Worm (Caenorhabditis elegans): ENCODE data around the gene spp-9.

Gene spp-9

DNA sequence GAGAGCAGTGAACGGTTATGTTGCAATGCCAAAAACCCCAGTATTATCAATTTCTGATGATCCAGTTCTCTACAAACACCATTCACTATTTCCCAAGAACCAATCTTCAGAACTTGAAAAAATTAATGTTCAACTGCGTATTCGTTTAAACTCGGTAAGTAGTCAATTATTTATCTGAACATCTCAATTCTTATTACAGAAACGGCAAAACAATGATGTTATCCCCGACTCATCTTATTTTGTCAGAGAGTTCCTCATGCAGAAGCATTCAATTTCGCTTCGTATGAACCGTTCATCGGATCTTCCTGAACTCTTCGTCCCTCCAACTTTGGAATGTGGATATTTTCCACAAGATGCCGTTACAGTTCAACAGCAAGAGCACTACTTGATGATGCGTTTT, 36.1 kb downstream of the spp-9 start:
- TF ChIP-seq scrt-1 (GFP tag; IDR thresholded peaks at IDR 0.05) (no peak), hnd-1 (tag; optimal IDR thresholded peaks at IDR 0.05) (no peak), ets-7 (tag; optimal IDR thresholded peaks at IDR 0.05) (no peak), sea-1 (GFP tag; conservative IDR thresholded peaks at IDR 0.05) (no peak), tbx-11 (GFP tag; IDR thresholded peaks at IDR 0.05) (no peak), hmbx-1 (tag; optimal IDR thresholded peaks at IDR 0.05) (no peak), B0310.2 (tag; optimal IDR thresholded peaks at IDR 0.05) (no peak), tra-4 (tag; optimal IDR thresholded peaks at IDR 0.05) (no peak), pes-1 (GFP tag; IDR thresholded peaks at IDR 0.05) (no peak), F13C5.2 (tag; optimal IDR thresholded peaks at IDR 0.05) (no peak), ceh-36 (tag; optimal IDR thresholded peaks at IDR 0.05) (no peak)

DNA sequence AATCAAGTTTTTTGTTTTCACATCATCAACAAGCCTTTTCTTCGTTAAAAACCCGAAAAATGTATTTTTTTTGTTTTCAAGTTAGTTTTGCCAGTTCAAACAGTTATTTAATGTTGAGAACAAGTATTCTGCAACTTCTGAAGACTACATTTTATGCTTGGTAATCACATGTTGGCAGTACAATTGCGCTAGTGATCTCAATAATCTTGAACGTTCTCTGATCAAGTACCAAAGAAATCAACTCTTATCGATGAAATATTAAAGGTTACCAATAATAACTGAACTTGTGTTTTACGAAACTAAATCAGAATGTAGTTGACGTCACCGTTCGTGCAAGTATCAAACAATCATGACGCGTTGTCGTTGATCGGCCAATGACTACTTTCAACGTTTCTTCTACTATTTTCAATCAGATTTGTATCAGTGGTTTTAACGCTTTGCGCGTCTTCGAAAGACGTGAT, 46.0 kb downstream of the spp-9 start, which contains the start of gene C35C5.8:
TSS of gene C35C5.8 (plus strand) at position 51 of the 461 bp plus-strand sequence.
- TF ChIP-seq ama-1 (optimal IDR thresholded peaks at IDR 0.05) (no peak), hmbx-1 (tag; optimal IDR thresholded peaks at IDR 0.05) (no peak), ceh-13 (GFP tag; optimal IDR thresholded peaks at IDR 0.05) (no peak), ets-7 (tag; optimal IDR thresholded peaks at IDR 0.05) (no peak), B0310.2 (tag; optimal IDR thresholded peaks at IDR 0.05) (no peak), hmg-4 (GFP tag; optimal IDR thresholded peaks at IDR 0.05) (no peak), hnd-1 (tag; optimal IDR thresholded peaks at IDR 0.05) (no peak)

DNA sequence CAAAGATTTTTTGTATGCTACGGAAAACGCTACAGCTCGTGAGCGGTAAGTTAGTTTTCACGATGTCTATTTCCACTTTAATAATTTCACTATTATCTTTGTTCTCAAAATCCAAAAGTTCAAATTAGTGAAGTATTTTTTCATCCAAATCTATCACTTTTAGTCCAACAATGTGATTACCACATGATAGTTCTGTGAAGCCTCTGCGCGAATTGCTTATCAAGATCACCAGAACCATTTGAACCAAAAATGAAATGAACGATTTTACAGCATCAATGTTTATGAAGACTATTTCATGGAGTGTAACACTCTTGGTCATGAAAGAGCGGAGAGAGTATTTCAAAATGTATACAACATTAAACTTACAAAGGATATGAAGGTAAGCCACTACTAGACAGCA, 46.9 kb downstream of the spp-9 start:
- no peak for TF ChIP-seq flt-1 (GFP tag; IDR thresholded peaks at IDR 0.05)
- TF ChIP-seq sea-1 (GFP tag; conservative IDR thresholded peaks at IDR 0.05), result no peak
- TF ChIP-seq scrt-1 (GFP tag; IDR thresholded peaks at IDR 0.05), result no peak
- no peak for TF ChIP-seq ceh-36 (tag; optimal IDR thresholded peaks at IDR 0.05)
- TF ChIP-seq hmg-4 (GFP tag; optimal IDR thresholded peaks at IDR 0.05), result no peak
- TF ChIP-seq tbx-11 (GFP tag; IDR thresholded peaks at IDR 0.05), result no peak
- TF ChIP-seq ceh-13 (GFP tag; optimal IDR thresholded peaks at IDR 0.05), result no peak
- no peak for TF ChIP-seq F13C5.2 (tag; optimal IDR thresholded peaks at IDR 0.05)
- TF ChIP-seq tra-4 (tag; optimal IDR thresholded peaks at IDR 0.05), result no peak
- TF ChIP-seq B0310.2 (tag; optimal IDR thresholded peaks at IDR 0.05), result no peak
- no peak for TF ChIP-seq aly-1 (tag; optimal IDR thresholded peaks at IDR 0.05)
- no peak for TF ChIP-seq ama-1 (optimal IDR thresholded peaks at IDR 0.05)
- TF ChIP-seq hnd-1 (tag; optimal IDR thresholded peaks at IDR 0.05), result no peak
- TF ChIP-seq hmbx-1 (tag; optimal IDR thresholded peaks at IDR 0.05), result no peak

DNA sequence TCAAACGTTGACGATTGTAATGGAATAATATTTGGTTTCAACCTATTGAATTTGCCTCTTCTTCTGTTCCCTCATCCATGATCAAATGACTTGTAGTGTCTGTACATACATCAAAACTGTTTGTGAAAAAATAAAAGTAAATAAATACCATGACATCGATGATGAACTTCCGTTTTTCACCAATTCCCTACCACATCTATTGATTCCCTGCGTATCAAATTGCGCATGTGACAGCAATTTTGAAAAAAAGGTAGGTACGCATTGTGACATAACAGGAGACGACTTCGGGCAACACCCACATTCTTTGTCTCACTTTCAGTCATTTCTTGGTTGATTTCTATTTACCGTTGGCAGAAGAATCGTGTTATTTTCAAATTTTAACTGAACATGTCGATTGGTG, 48.8 kb downstream of the spp-9 start, which contains the start of gene C35C5.9:
TSS of gene C35C5.9 (plus strand) at position 161 of the 400 bp plus-strand sequence.
- TF ChIP-seq aly-1 (tag; optimal IDR thresholded peaks at IDR 0.05), result no peak
- TF ChIP-seq sea-1 (GFP tag; conservative IDR thresholded peaks at IDR 0.05), result no peak
- no peak for TF ChIP-seq B0310.2 (tag; optimal IDR thresholded peaks at IDR 0.05)
- TF ChIP-seq ama-1 (optimal IDR thresholded peaks at IDR 0.05), result no peak
- no peak for TF ChIP-seq ceh-36 (tag; optimal IDR thresholded peaks at IDR 0.05)
- TF ChIP-seq hnd-1 (tag; optimal IDR thresholded peaks at IDR 0.05), result no peak
- TF ChIP-seq ets-7 (tag; optimal IDR thresholded peaks at IDR 0.05), result no peak
- TF ChIP-seq tbx-11 (GFP tag; IDR thresholded peaks at IDR 0.05), result no peak
- no peak for TF ChIP-seq ceh-13 (GFP tag; optimal IDR thresholded peaks at IDR 0.05)
- no peak for TF ChIP-seq F13C5.2 (tag; optimal IDR thresholded peaks at IDR 0.05)
- no peak for TF ChIP-seq tra-4 (tag; optimal IDR thresholded peaks at IDR 0.05)
- TF ChIP-seq pes-1 (GFP tag; IDR thresholded peaks at IDR 0.05), result no peak
- no peak for TF ChIP-seq tbx-37 (GFP tag; conservative IDR thresholded peaks at IDR 0.05)

DNA sequence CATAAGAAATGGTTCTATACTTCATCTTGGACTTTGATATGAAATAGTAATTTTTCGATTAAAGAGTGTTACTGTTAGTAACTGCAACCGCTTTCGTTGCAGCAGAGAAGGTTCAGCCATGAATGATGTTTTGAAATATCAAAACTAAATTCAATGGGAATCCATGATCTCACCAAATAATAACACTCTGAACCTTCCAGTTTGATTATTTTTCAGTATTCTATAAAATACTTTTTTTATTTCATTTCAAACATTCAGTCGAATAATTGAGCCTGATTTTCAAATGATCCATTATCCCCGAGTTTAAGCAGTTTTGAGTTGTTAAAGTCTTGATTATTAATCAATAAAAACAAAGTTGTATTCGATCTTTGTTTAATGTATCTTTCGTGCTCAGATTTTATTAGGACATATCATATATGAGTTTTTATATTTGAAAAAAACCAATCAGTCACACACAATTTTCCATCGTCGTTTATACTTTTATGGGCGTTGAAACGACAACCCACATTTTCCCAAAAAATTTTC, 49.7 kb downstream of the spp-9 start, which contains the start of gene gcp-2.2:
TSS of gene gcp-2.2 (plus strand) at position 475 of the 525 bp plus-strand sequence.
- TF ChIP-seq ets-7 (tag; optimal IDR thresholded peaks at IDR 0.05) (no peak), ama-1 (optimal IDR thresholded peaks at IDR 0.05) (no peak), tbx-37 (GFP tag; conservative IDR thresholded peaks at IDR 0.05) (no peak), tra-4 (tag; optimal IDR thresholded peaks at IDR 0.05) (no peak), hmg-4 (GFP tag; optimal IDR thresholded peaks at IDR 0.05) (no peak), B0310.2 (tag; optimal IDR thresholded peaks at IDR 0.05) (no peak), pes-1 (GFP tag; IDR thresholded peaks at IDR 0.05) (no peak), sea-1 (GFP tag; conservative IDR thresholded peaks at IDR 0.05) (no peak), aly-1 (tag; optimal IDR thresholded peaks at IDR 0.05) (no peak), hmbx-1 (tag; optimal IDR thresholded peaks at IDR 0.05) (no peak), ceh-13 (GFP tag; optimal IDR thresholded peaks at IDR 0.05) (no peak), flt-1 (GFP tag; IDR thresholded peaks at IDR 0.05) (no peak), F13C5.2 (tag; optimal IDR thresholded peaks at IDR 0.05) (no peak), scrt-1 (GFP tag; IDR thresholded peaks at IDR 0.05) (no peak), ceh-36 (tag; optimal IDR thresholded peaks at IDR 0.05) (no peak), hnd-1 (tag; optimal IDR thresholded peaks at IDR 0.05) (no peak), tbx-11 (GFP tag; IDR thresholded peaks at IDR 0.05) (no peak)

Measured in whole organism, early embryonic.